Worm (Caenorhabditis elegans): ENCODE results near the gene lsm-7.
A peak's percentile ranks its signal among the peaks of the same experiment; 100 is the strongest.

The lsm-7 gene

DNA sequence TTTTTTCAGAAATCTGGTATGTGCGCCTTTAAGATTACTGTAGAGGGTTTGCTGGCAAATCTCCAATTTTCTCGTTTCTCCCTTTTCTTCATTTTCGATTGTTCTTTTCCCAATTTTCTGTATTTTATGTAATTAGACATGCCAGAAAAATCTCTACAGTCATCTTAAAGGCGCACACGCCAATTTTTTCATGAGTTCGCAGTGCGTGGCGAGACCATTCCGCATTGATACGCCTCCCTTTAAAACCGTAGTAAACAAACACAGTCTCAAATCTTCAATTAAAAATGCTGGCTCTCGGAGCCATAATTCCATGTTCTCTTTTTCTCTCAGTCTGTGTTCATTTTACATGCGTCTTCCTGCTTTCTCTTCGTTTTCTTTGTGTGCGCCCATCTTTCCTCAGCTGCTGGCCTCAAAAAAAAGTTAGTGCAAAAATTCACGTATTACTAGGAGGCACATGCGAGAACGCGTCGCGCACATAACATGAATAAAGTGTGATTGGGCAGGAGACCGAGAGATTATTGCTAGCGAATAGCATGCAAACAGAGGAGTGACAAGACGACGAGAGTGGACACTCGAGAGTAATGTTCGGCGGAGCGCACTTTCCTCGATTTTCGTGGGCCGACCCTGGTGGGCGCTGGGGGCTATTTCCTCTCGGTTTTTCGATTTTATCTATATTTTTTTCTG, 14.3 kb upstream of the lsm-7 start:
- TF ChIP-seq hmg-20 (GFP tag; IDR thresholded peaks at IDR 0.05) (no peak), egl-18 (GFP tag; IDR thresholded peaks at IDR 0.05) (no peak), snpc-4 (GFP tag; optimal IDR thresholded peaks at IDR 0.05) (no peak), snpc-4 (tag; optimal IDR thresholded peaks at IDR 0.05) (peak in 3 of 4 experiments; percentile 29 to 65 (median 39)), madf-10 (tag; optimal IDR thresholded peaks at IDR 0.05) (peak; percentile 44), K11D2.4 (GFP tag; IDR thresholded peaks at IDR 0.05) (0 out of 2 replicates have a peak, but pooled peaks have one; percentile 33), nfya-1 (tag; optimal IDR thresholded peaks at IDR 0.05; ENCODE audit: borderline replicate concordance, insufficient read depth) (no peak), nhr-80 (tag; optimal IDR thresholded peaks at IDR 0.05) (peak; percentile 83), lin-26 (GFP tag; IDR thresholded peaks at IDR 0.05) (0 out of 2 replicates have a peak, but pooled peaks have one; percentile 40), madf-6 (GFP tag; IDR thresholded peaks at IDR 0.05) (peak; percentile 96), F49E8.2 (tag; optimal IDR thresholded peaks at IDR 0.05; ENCODE audit: insufficient read depth) (no peak), let-526 (GFP tag; IDR thresholded peaks at IDR 0.05) (no peak), chd-7 (tag; optimal IDR thresholded peaks at IDR 0.05) (peak; percentile 58), K12H6.12 (tag; optimal IDR thresholded peaks at IDR 0.05) (peak; percentile 77), ztf-25 (GFP tag; IDR thresholded peaks at IDR 0.05) (no peak), ceh-27 (GFP tag; optimal IDR thresholded peaks at IDR 0.05) (peak; percentile 87), nhr-27 (tag; optimal IDR thresholded peaks at IDR 0.05) (no peak), gei-17 (GFP tag; optimal IDR thresholded peaks at IDR 0.05) (peak; percentile 24), attf-3 (GFP tag; conservative IDR thresholded peaks at IDR 0.05) (0 out of 2 replicates have a peak, but pooled peaks have one; percentile 20), lin-40 (tag; optimal IDR thresholded peaks at IDR 0.05) (peak; percentile 75), ceh-91 (GFP tag; IDR thresholded peaks at IDR 0.05) (peak; percentile 68), madf-3 (GFP tag; IDR thresholded peaks at IDR 0.05) (no peak), nfya-2 (GFP tag; IDR thresholded peaks at IDR 0.05) (no peak), ztf-6 (GFP tag; IDR thresholded peaks at IDR 0.05) (no peak), attf-5 (GFP tag; optimal IDR thresholded peaks at IDR 0.05) (peak; percentile 89), rec-8 (tag; optimal IDR thresholded peaks at IDR 0.05) (no peak), xnd-1 (tag; optimal IDR thresholded peaks at IDR 0.05) (peak; percentile 70), ceh-100 (GFP tag; IDR thresholded peaks at IDR 0.05) (no peak), rpc-1 (optimal IDR thresholded peaks at IDR 0.05) (no peak), rpc-1 (tag; optimal IDR thresholded peaks at IDR 0.05) (no peak), snpc-1.3 (tag; optimal IDR thresholded peaks at IDR 0.05; ENCODE audit: insufficient read depth) (no peak), hmg-1.2 (GFP tag; IDR thresholded peaks at IDR 0.05) (peak; percentile 91), egrh-3 (GFP tag; IDR thresholded peaks at IDR 0.05) (no peak), nhr-90 (tag; optimal IDR thresholded peaks at IDR 0.05) (peak; percentile 16), mel-28 (tag; optimal IDR thresholded peaks at IDR 0.05; ENCODE audit: borderline replicate concordance) (no peak), mcd-1 (GFP tag; IDR thresholded peaks at IDR 0.05) (peak; percentile 81), somi-1 (GFP tag; optimal IDR thresholded peaks at IDR 0.05) (peak; percentile 38), F33H1.4 (GFP tag; IDR thresholded peaks at IDR 0.05) (peak; percentile 92), lsl-1 (GFP tag; optimal IDR thresholded peaks at IDR 0.05) (peak; percentile 93), ztf-26 (tag; optimal IDR thresholded peaks at IDR 0.05) (peak; percentile 59), dox-1 (GFP tag; IDR thresholded peaks at IDR 0.05) (peak; percentile 84), let-607 (tag; optimal IDR thresholded peaks at IDR 0.05) (no peak), zim-3 (tag; optimal IDR thresholded peaks at IDR 0.05) (no peak), F39B2.1 (GFP tag; IDR thresholded peaks at IDR 0.05) (no peak), lag-1 (GFP tag; IDR thresholded peaks at IDR 0.05) (no peak), hsf-1 (GFP tag; IDR thresholded peaks at IDR 0.05) (no peak), ztf-18 (tag; optimal IDR thresholded peaks at IDR 0.05) (peak; percentile 64)

Measured in whole organism, young adult.